Worm (Caenorhabditis elegans): ENCODE measurements around the gene ifg-1.

- TF ChIP-seq egl-27 (tag; optimal IDR thresholded peaks at IDR 0.05), result no peak
- no peak for TF ChIP-seq alr-1 (tag; optimal IDR thresholded peaks at IDR 0.05)
- no peak for TF ChIP-seq dmd-4 (tag; optimal IDR thresholded peaks at IDR 0.05)
- TF ChIP-seq ztf-11 (tag; optimal IDR thresholded peaks at IDR 0.05), result no peak
- no peak for TF ChIP-seq nhr-11 (tag; optimal IDR thresholded peaks at IDR 0.05)
- no peak for TF ChIP-seq zag-1 (tag; optimal IDR thresholded peaks at IDR 0.05)
Measured at ce11 chrII:8170374-8170773, 46.6 kb upstream of the ifg-1 start, which contains the start of gene T05C12.11.
